Worm (Caenorhabditis elegans) whole organism, mixed stage, embryonic: ENCODE data around the gene F10C2.3.

Experiments used
- blmp-1 ChIP-seq: fragments of 150-350 bp; optimal IDR thresholded peaks from 2 replicates; lab custom pipeline; 2014; ENCODE audit warnings: missing biosample characterization, missing genetic modification characterization
- elt-1 ChIP-seq: sonication (generic microtip); optimal IDR thresholded peaks from 2 replicates; lab custom pipeline; 2017; ENCODE audit warnings: missing genetic modification characterization, mild to moderate bottlenecking, missing compliant biosample characterization, antibody characterized with exemption, moderate library complexity, borderline replicate concordance; ENCODE audit not compliant: insufficient read depth
- hlh-1 ChIP-seq: fragments of 150-350 bp; optimal IDR thresholded peaks from 2 replicates; lab custom pipeline; 2014; ENCODE audit warnings: missing biosample characterization, missing genetic modification reagents, missing genetic modification characterization
- nhr-237 ChIP-seq: fragments of 150-350 bp; optimal IDR thresholded peaks from 2 replicates; lab custom pipeline; 2014; ENCODE audit warnings: missing biosample characterization, missing genetic modification characterization
- nhr-76 ChIP-seq: sonication (generic microtip); optimal IDR thresholded peaks from 2 replicates; lab custom pipeline; 2017; ENCODE audit warnings: missing biosample characterization, missing genetic modification characterization
- unc-39 ChIP-seq: fragments of 150-350 bp; optimal IDR thresholded peaks from 2 replicates; lab custom pipeline; 2014; ENCODE audit warnings: missing biosample characterization, missing genetic modification characterization
- unc-62 ChIP-seq: fragments of 150-350 bp; optimal IDR thresholded peaks from 2 replicates; lab custom pipeline; 2014; ENCODE audit warnings: missing biosample characterization, missing genetic modification reagents, missing genetic modification characterization
- ztf-11 ChIP-seq: fragments of 150-350 bp; optimal IDR thresholded peaks from 2 replicates; lab custom pipeline; 2014; ENCODE audit warnings: missing biosample characterization, missing genetic modification characterization

DNA sequence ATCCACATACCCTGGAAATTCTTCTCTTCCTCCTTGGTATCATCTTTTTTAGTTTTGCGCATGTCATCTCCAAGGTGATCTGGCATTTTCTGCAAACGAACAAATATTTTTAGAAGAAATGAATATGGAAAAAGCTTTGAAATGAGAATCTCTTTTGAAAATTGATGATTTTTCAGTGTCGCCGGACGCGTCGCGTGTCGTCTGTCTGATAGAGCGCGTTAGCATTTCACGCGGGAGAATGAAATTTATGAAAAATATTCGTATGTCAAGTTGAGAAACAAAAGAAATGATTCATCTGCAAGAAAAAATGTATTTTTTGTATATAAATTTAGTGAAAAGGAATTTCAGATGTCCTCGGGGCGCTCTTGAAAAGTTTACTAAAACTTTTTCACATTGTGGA is 37.8 kb upstream of the F10C2.3 start, which contains the start of gene rpt-1:
- TF ChIP-seq ztf-11 (tag; lab: Kevin White, UChicago) (no peak), nhr-237 (tag; lab: Kevin White, UChicago) (peak; percentile 68), unc-62 (GFP tag; lab: Kevin White, UChicago) (peak; percentile 17), nhr-76 (tag; lab: Kevin White, UChicago) (no peak), elt-1 (no peak), unc-39 (tag; lab: Kevin White, UChicago) (no peak), blmp-1 (no peak), hlh-1 (tag; lab: Kevin White, UChicago) (peak; percentile 44)
